Fruit fly (Drosophila melanogaster) whole organism, embryonic: ENCODE data around the gene cass.

Experiments
- CG10462 ChIP-seq: fragments of 200-800 bp; sonication (Bioruptor generic); optimal IDR thresholded peaks from 2 replicates; lab custom pipeline; 2016; ENCODE audit warnings: missing biosample characterization, missing genetic modification characterization
- CG10959 ChIP-seq: fragments of 200-800 bp; sonication (Bioruptor generic); IDR thresholded peaks from 2 replicates; pipeline ENCODE4 v1.3.6; 2022; ENCODE audit warnings: missing biosample characterization, missing genetic modification characterization
- CG16779 ChIP-seq: fragments of 200-800 bp; sonication (Bioruptor generic); IDR thresholded peaks from 2 replicates; pipeline ENCODE4 v1.3.6; 2022; ENCODE audit warnings: missing biosample characterization, missing genetic modification characterization
- CG6813 ChIP-seq: fragments of 200-800 bp; sonication (Bioruptor generic); optimal IDR thresholded peaks from 2 replicates; lab custom pipeline; 2017; ENCODE audit warnings: missing biosample characterization, missing genetic modification characterization, mild to moderate bottlenecking, moderate library complexity, missing genetic modification reagents
- al ChIP-seq: fragments of 200-800 bp; sonication (Bioruptor generic); IDR thresholded peaks from 2 replicates; pipeline ENCODE4 v1.3.6; 2022; ENCODE audit warnings: missing biosample characterization, missing genetic modification characterization
- yki ChIP-seq: fragments of >200 bp; optimal IDR thresholded peaks from 3 replicates; lab custom pipeline; 2018

DNA sequence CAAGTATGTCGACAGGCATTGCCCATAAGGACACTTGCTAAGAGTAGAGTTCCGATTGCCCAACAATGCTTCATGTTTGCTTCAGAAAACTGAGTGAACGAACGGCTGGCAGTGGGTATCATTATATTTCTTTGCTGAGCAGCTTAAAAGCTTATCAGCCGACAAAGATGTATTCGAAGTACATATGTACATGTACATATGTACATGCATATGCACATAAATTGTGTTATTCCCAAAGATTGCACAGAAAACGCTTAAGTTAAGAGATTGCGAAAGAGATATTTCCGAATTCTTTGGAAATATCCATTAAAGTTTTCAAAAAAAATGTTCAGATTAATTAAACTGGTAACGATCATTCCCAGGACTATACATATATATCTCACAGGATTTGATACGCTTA, 21.9 kb downstream of the cass start, which contains the start of gene SPH93:
- TF ChIP-seq CG10462 = no peak
- TF ChIP-seq al (GFP tag; lab: Robert Waterston, UW) = no peak
- no peak for TF ChIP-seq CG10959 (GFP tag; lab: Robert Waterston, UW)
- TF ChIP-seq CG16779 (GFP tag; lab: Robert Waterston, UW) = no peak
- TF ChIP-seq yki (lab: Kevin White, UChicago) = no peak
- no peak for TF ChIP-seq CG6813 (GFP tag; lab: Kevin White, UChicago)
